Fruit fly (Drosophila melanogaster) whole organism, prepupa: ENCODE results near the gene APC4.

Source experiments
- CG10631 ChIP-seq: fragments of 200-800 bp; sonication (Bioruptor generic); optimal IDR thresholded peaks from 2 replicates; lab custom pipeline; 2016; ENCODE audit warnings: missing biosample characterization, missing genetic modification characterization
- CG10669 ChIP-seq: fragments of 200-800 bp; sonication (Bioruptor generic); optimal IDR thresholded peaks from 3 replicates; lab custom pipeline; 2018; ENCODE audit warnings: missing biosample characterization, mild to moderate bottlenecking, missing genetic modification characterization, moderate library complexity
- CG11762 ChIP-seq: fragments of 200-800 bp; sonication (Bioruptor generic); optimal IDR thresholded peaks from 3 replicates; lab custom pipeline; 2016; ENCODE audit warnings: missing biosample characterization, missing genetic modification characterization; ENCODE audit not compliant: insufficient read depth
- CG15336 ChIP-seq: fragments of 200-800 bp; sonication (Bioruptor generic); IDR thresholded peaks from 2 replicates; pipeline ENCODE4 v1.3.6; 2022; ENCODE audit warnings: missing biosample characterization, missing genetic modification characterization
- CG1621 ChIP-seq: fragments of 200-800 bp; sonication (Bioruptor generic); optimal IDR thresholded peaks from 3 replicates; lab custom pipeline; 2018; ENCODE audit warnings: missing biosample characterization, mild to moderate bottlenecking, missing genetic modification characterization
- CG3032 ChIP-seq: fragments of 200-800 bp; optimal IDR thresholded peaks from 2 replicates; lab custom pipeline; 2019; ENCODE audit warnings: missing biosample characterization, mild to moderate bottlenecking, missing genetic modification characterization, moderate library complexity
- CG31627 ChIP-seq: fragments of 200-800 bp; sonication (Bioruptor generic); optimal IDR thresholded peaks from 3 replicates; lab custom pipeline; 2016; ENCODE audit warnings: missing biosample characterization, missing genetic modification characterization
- CG32006 ChIP-seq: fragments of 200-800 bp; sonication (Bioruptor generic); optimal IDR thresholded peaks from 3 replicates; lab custom pipeline; 2017; ENCODE audit warnings: missing biosample characterization, mild to moderate bottlenecking, missing genetic modification characterization
- CG3919 ChIP-seq: fragments of 200-800 bp; sonication (Bioruptor generic); optimal IDR thresholded peaks from 3 replicates; lab custom pipeline; 2016; ENCODE audit warnings: missing biosample characterization, missing genetic modification characterization
- CG4318 ChIP-seq: fragments of 200-800 bp; sonication (Bioruptor generic); optimal IDR thresholded peaks from 3 replicates; lab custom pipeline; 2017; ENCODE audit warnings: missing biosample characterization, mild to moderate bottlenecking, missing genetic modification characterization
- CG6276 ChIP-seq: fragments of 200-800 bp; sonication (Bioruptor generic); optimal IDR thresholded peaks from 2 replicates; lab custom pipeline; 2017; ENCODE audit warnings: missing biosample characterization, mild to moderate bottlenecking, missing genetic modification characterization
- CG6792 ChIP-seq: fragments of 200-800 bp; sonication (Bioruptor generic); optimal IDR thresholded peaks from 3 replicates; lab custom pipeline; 2016; ENCODE audit warnings: missing biosample characterization, missing genetic modification characterization
- CG7368 ChIP-seq: fragments of 200-800 bp; sonication (Bioruptor generic); optimal IDR thresholded peaks from 3 replicates; lab custom pipeline; 2016; ENCODE audit warnings: missing biosample characterization, missing genetic modification characterization
- CG8119 ChIP-seq: fragments of 200-800 bp; sonication (Bioruptor generic); IDR thresholded peaks from 3 replicates; pipeline ENCODE4 v1.3.6; 2022; ENCODE audit warnings: missing biosample characterization, missing genetic modification characterization
- CG8319 ChIP-seq: fragments of 200-800 bp; sonication (Bioruptor generic); optimal IDR thresholded peaks from 3 replicates; lab custom pipeline; 2016; ENCODE audit warnings: missing biosample characterization, missing genetic modification characterization
- CG9139 ChIP-seq: fragments of 200-800 bp; sonication (Bioruptor generic); optimal IDR thresholded peaks from 3 replicates; lab custom pipeline; 2017; ENCODE audit warnings: missing biosample characterization, mild to moderate bottlenecking, missing genetic modification characterization
- Eip75B ChIP-seq: fragments of 200-800 bp; sonication (Bioruptor generic); optimal IDR thresholded peaks from 3 replicates; lab custom pipeline; 2016; ENCODE audit warnings: missing biosample characterization, missing genetic modification characterization
- Eip78C ChIP-seq: fragments of 200-800 bp; sonication (Bioruptor generic); peaks from one replicate; lab custom pipeline; 2016; ENCODE audit warnings: missing biosample characterization, missing genetic modification characterization
- Eip93F ChIP-seq: fragments of 200-800 bp; sonication (Bioruptor generic); optimal IDR thresholded peaks from 2 replicates; lab custom pipeline; 2016; ENCODE audit warnings: missing biosample characterization, mild to moderate bottlenecking, missing genetic modification characterization
- Ets21C ChIP-seq: fragments of 200-800 bp; sonication (Bioruptor generic); optimal IDR thresholded peaks from 3 replicates; lab custom pipeline; 2016; ENCODE audit warnings: missing biosample characterization, missing genetic modification characterization
- Gug ChIP-seq: fragments of 200-800 bp; sonication (Bioruptor generic); IDR thresholded peaks from 2 replicates; pipeline ENCODE4 v1.3.6; 2022; ENCODE audit warnings: missing biosample characterization, missing genetic modification characterization
- Hr38 ChIP-seq: sonication (Bioruptor generic); optimal IDR thresholded peaks from 2 replicates; lab custom pipeline; 2016; ENCODE audit warnings: missing biosample characterization, missing genetic modification characterization
- Lpt ChIP-seq: fragments of 200-800 bp; sonication (Bioruptor generic); optimal IDR thresholded peaks from 3 replicates; lab custom pipeline; 2016; ENCODE audit warnings: missing biosample characterization, missing genetic modification characterization
- OdsH ChIP-seq: fragments of 200-800 bp; sonication (Bioruptor generic); optimal IDR thresholded peaks from 3 replicates; lab custom pipeline; 2016; ENCODE audit warnings: missing biosample characterization, missing genetic modification characterization
- Smox ChIP-seq: fragments of 200-800 bp; sonication (Bioruptor generic); optimal IDR thresholded peaks from 3 replicates; lab custom pipeline; 2016; ENCODE audit warnings: missing biosample characterization, missing genetic modification characterization
- Sox102F ChIP-seq: fragments of 200-800 bp; sonication (Bioruptor generic); optimal IDR thresholded peaks from 2 replicates; lab custom pipeline; 2016; ENCODE audit warnings: missing biosample characterization, mild to moderate bottlenecking, missing genetic modification characterization
- Sox14 ChIP-seq: fragments of 200-800 bp; sonication (Bioruptor generic); optimal IDR thresholded peaks from 3 replicates; lab custom pipeline; 2016; ENCODE audit warnings: missing biosample characterization, missing genetic modification characterization
- achi ChIP-seq: fragments of 200-800 bp; sonication (Bioruptor generic); optimal IDR thresholded peaks from 3 replicates; lab custom pipeline; 2016; ENCODE audit warnings: missing biosample characterization, missing genetic modification characterization
- acj6 ChIP-seq: fragments of 200-800 bp; sonication (Bioruptor generic); optimal IDR thresholded peaks from 3 replicates; lab custom pipeline; 2016; ENCODE audit warnings: missing biosample characterization, missing genetic modification characterization
- cyc ChIP-seq: fragments of 200-800 bp; sonication (Bioruptor generic); optimal IDR thresholded peaks from 3 replicates; lab custom pipeline; 2016; ENCODE audit warnings: missing biosample characterization, missing genetic modification characterization
- dac ChIP-seq: fragments of 200-800 bp; sonication (Bioruptor generic); optimal IDR thresholded peaks from 2 replicates; lab custom pipeline; 2017; ENCODE audit warnings: missing biosample characterization, mild to moderate bottlenecking, missing genetic modification characterization
- dsx ChIP-seq: fragments of 200-800 bp; optimal IDR thresholded peaks from 3 replicates; lab custom pipeline; 2019; ENCODE audit warnings: missing biosample characterization, mild to moderate bottlenecking, missing genetic modification characterization, moderate library complexity; ENCODE audit not compliant: poor library complexity, severe bottlenecking
- eg ChIP-seq: fragments of 200-800 bp; sonication (Bioruptor generic); IDR thresholded peaks from 3 replicates; pipeline ENCODE4 v1.3.6; 2022; ENCODE audit warnings: missing biosample characterization, missing genetic modification characterization
- esn ChIP-seq: fragments of 200-800 bp; sonication (Bioruptor generic); optimal IDR thresholded peaks from 2 replicates; lab custom pipeline; 2016; ENCODE audit warnings: missing biosample characterization, mild to moderate bottlenecking, missing genetic modification characterization, moderate library complexity
- fd85E ChIP-seq: fragments of 200-800 bp; sonication (Bioruptor generic); optimal IDR thresholded peaks from 3 replicates; lab custom pipeline; 2016; ENCODE audit warnings: missing biosample characterization, missing genetic modification characterization
- lz ChIP-seq: fragments of 200-800 bp; sonication (Bioruptor generic); optimal IDR thresholded peaks from 3 replicates; lab custom pipeline; 2016; ENCODE audit warnings: missing biosample characterization, missing genetic modification characterization
- net ChIP-seq: fragments of 200-800 bp; sonication (Bioruptor generic); optimal IDR thresholded peaks from 3 replicates; lab custom pipeline; 2016; ENCODE audit warnings: missing biosample characterization, missing genetic modification characterization
- pdm3 ChIP-seq: fragments of 200-800 bp; sonication (Bioruptor generic); optimal IDR thresholded peaks from 3 replicates; lab custom pipeline; 2016; ENCODE audit warnings: missing biosample characterization, missing genetic modification characterization
- spab ChIP-seq: fragments of 200-800 bp; sonication (Bioruptor generic); optimal IDR thresholded peaks from 2 replicates; lab custom pipeline; 2017; ENCODE audit warnings: missing biosample characterization, mild to moderate bottlenecking, missing genetic modification characterization, missing genetic modification reagents
- ss ChIP-seq, 2 experiments: fragments of 200-800 bp; sonication (Bioruptor generic); optimal IDR thresholded peaks; 2 replicates in 1 of 2; 3 replicates in 1 of 2; lab custom pipeline; 2017 to 2018; ENCODE audit warnings: mild to moderate bottlenecking in 2 of 2, missing biosample characterization in 2 of 2, missing genetic modification characterization in 2 of 2, moderate library complexity in 1 of 2
- svp ChIP-seq: fragments of 200-800 bp; sonication (Bioruptor generic); peaks from one replicate; lab custom pipeline; 2016; ENCODE audit warnings: missing biosample characterization, missing genetic modification characterization
- topi ChIP-seq: fragments of 200-800 bp; sonication (Bioruptor generic); optimal IDR thresholded peaks from 3 replicates; lab custom pipeline; 2016; ENCODE audit warnings: missing biosample characterization, missing genetic modification characterization
- vri ChIP-seq: fragments of 200-800 bp; sonication (Bioruptor generic); optimal IDR thresholded peaks from 3 replicates; lab custom pipeline; 2016; ENCODE audit warnings: missing biosample characterization, mild to moderate bottlenecking, missing genetic modification characterization

The APC4 gene

DNA sequence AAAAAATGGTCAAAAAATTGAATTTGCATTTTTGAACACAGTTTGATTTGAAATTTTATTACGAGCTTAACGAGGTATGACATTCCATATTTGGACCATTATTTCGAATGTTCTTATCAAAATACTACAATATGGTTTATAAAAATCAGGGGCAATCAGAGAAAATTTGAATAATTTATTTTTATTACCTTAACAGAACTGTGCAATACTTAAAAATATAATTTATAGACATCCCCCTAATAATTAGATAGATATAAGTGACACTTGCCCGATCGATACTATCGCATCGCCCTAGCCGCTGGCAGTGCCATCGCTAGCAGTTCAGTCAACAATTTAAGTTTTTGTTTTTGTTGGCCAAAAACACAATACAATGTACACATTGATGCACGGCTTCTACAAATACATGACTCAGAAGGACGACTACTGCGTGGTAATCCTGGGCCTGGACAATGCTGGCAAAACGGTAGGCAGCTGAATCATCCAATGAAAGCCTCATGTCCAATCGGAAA lies 24.1 kb downstream of the APC4 start, which contains the start of gene Arfrp1 (continued):
- TF ChIP-seq Sox14 (GFP tag; lab: Kevin White, UChicago) (peak; percentile 13), ss (GFP tag; optimal IDR thresholded peaks at IDR 0.05; lab: Kevin White, UChicago) (no peak), CG10631 (GFP tag; lab: Kevin White, UChicago) (no peak), CG6792 (GFP tag; lab: Kevin White, UChicago) (no peak), CG31627 (GFP tag; lab: Kevin White, UChicago) (peak; percentile 15), Gug (GFP tag; lab: Robert Waterston, UW) (no peak), CG11762 (no peak), Lpt (GFP tag; lab: Kevin White, UChicago) (no peak), CG8319 (GFP tag; lab: Kevin White, UChicago) (no peak), fd85E (GFP tag; lab: Kevin White, UChicago) (no peak), CG7368 (GFP tag; lab: Kevin White, UChicago) (no peak), cyc (GFP tag; lab: Kevin White, UChicago) (no peak), CG32006 (GFP tag; lab: Kevin White, UChicago) (no peak), dac (GFP tag; lab: Kevin White, UChicago) (no peak), dsx (GFP tag; lab: Kevin White, UChicago) (peak; percentile 60), lz (GFP tag; lab: Kevin White, UChicago) (peak; percentile 9), esn (GFP tag; lab: Kevin White, UChicago) (peak; percentile 49), CG6276 (no peak), CG10669 (GFP tag; lab: Kevin White, UChicago) (no peak), Ets21C (no peak)

DNA sequence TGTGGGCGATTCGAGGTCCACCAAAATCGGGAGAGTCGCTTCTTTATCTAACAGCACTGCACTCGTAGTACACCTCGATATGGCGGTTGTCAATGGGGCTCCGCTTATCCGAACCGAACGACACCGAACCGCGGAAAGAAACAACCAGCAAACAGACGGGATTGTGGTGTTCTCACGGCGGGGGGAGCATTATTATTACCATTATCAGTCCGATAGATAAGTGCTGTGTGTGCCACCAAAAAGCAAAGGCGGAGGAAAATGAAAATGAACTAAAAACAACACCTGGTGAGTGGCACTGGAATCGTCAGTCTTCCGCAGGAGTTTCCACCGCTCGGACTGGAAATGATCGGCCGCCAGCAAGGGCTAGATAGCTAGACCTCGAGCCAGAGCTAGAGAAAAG lies 25.7 kb downstream of the APC4 start, which contains the start of gene AP-1gamma:
Gene AP-1gamma (plus strand): TSS at position 305 of the 400 bp plus-strand sequence.
- no peak for TF ChIP-seq Gug (GFP tag; lab: Robert Waterston, UW)
- no peak for TF ChIP-seq CG1621 (tag; lab: Kevin White, UChicago)
- TF ChIP-seq CG9139 (GFP tag; lab: Kevin White, UChicago) = no peak
- peak; percentile 22 for TF ChIP-seq vri (GFP tag; lab: Kevin White, UChicago)
- no peak for TF ChIP-seq esn (GFP tag; lab: Kevin White, UChicago)

DNA sequence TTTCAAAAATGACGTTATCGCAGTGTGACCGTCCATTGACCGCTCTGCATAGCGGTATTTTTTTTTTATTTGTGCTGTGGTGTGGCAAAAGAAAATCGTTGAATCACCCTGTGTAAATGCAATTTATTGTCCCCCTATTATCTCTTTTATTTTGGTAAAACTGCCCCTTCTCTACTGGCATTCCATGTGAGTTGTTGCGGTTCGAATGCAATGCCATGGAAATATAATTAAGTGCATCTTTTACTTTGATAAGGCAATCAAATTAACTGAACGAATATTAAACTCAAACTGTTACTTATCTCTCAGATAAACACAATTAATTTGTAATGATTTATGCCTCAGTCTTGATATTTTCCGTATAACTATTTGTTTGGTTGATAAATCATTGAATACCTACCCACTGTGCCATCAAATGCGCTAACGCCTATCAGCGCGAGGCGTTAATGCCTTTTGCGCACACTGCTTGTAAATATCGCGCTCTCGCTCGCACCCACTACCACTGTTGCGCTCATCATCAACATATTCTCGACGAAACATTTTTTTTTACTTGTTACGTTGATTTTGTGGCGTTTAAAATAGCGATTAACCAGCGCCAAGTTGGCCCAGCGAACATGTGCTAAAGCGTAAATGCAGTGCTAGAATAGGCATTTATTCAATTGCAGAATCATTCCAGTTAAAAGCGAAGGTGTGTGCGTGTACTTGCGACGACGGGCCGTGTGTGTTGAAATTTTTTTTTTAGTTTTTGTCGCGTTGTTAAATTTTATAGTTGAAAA lies 26.5 kb downstream of the APC4 start:
- peak; percentile 58 for TF ChIP-seq Eip75B (GFP tag; lab: Kevin White, UChicago)
- no peak for TF ChIP-seq fd85E (GFP tag; lab: Kevin White, UChicago)
- peak; percentile 36; the same call in 1 of the 2 replicates for TF ChIP-seq CG15336
- TF ChIP-seq CG8119 (GFP tag; lab: Robert Waterston, UW) = peak; percentile 48; the same call in 2 of the 3 replicates
- peak; percentile 9 for TF ChIP-seq dac (GFP tag; lab: Kevin White, UChicago)
- peak; percentile 48 for TF ChIP-seq CG3032
- TF ChIP-seq CG6276 = no peak
- TF ChIP-seq achi = peak; percentile 67
- peak; percentile 66 for TF ChIP-seq CG31627 (GFP tag; lab: Kevin White, UChicago)
- no peak for TF ChIP-seq Eip93F (GFP tag; lab: Kevin White, UChicago)
- TF ChIP-seq Sox14 (GFP tag; lab: Kevin White, UChicago) = peak; percentile 65
- TF ChIP-seq CG11762 = peak; percentile 39
- TF ChIP-seq CG8319 (GFP tag; lab: Kevin White, UChicago) = peak; percentile 16
- no peak for TF ChIP-seq OdsH (GFP tag; lab: Kevin White, UChicago)
- no peak for TF ChIP-seq CG9139 (GFP tag; lab: Kevin White, UChicago)
- TF ChIP-seq CG4318 = no peak
- no peak for TF ChIP-seq eg (GFP tag; lab: Robert Waterston, UW)
- peak; percentile 47 for TF ChIP-seq acj6
- peak; percentile 66 for TF ChIP-seq CG32006 (GFP tag; lab: Kevin White, UChicago)
- no peak for TF ChIP-seq Sox102F (GFP tag; lab: Kevin White, UChicago)
- no peak for TF ChIP-seq Hr38 (GFP tag; lab: Kevin White, UChicago)
- TF ChIP-seq spab = no peak
- no peak for TF ChIP-seq dsx (GFP tag; lab: Kevin White, UChicago)
- peak; percentile 66 for TF ChIP-seq Smox
- TF ChIP-seq esn (GFP tag; lab: Kevin White, UChicago) = peak; percentile 59
- TF ChIP-seq pdm3 = peak; percentile 67
- TF ChIP-seq Eip78C (GFP tag; lab: Kevin White, UChicago) = peak; percentile 81
- peak; percentile 46 for TF ChIP-seq CG10669 (GFP tag; lab: Kevin White, UChicago)
- peak; percentile 57 for TF ChIP-seq CG10631 (GFP tag; lab: Kevin White, UChicago)
- TF ChIP-seq svp (GFP tag; lab: Kevin White, UChicago) = no peak
- TF ChIP-seq CG3919 (GFP tag; lab: Kevin White, UChicago) = no peak
- peak; percentile 57 for TF ChIP-seq net (GFP tag; lab: Kevin White, UChicago)
- peak; percentile 69 for TF ChIP-seq topi (GFP tag; lab: Kevin White, UChicago)
